Worm (Caenorhabditis elegans) whole organism, midembryonic: ENCODE data around the gene ceh-31.

Source experiments
- T22C8.4 ChIP-seq: fragments of 200-800 bp; sonication (Bioruptor generic); IDR thresholded peaks from 2 replicates; pipeline ENCODE4 v1.3.6; 2022; ENCODE audit warnings: missing genetic modification characterization, missing compliant biosample characterization
- cog-1 ChIP-seq: sonication (generic microtip); optimal IDR thresholded peaks from 2 replicates; lab custom pipeline; 2016; ENCODE audit warnings: missing genetic modification characterization, missing compliant biosample characterization
- flt-1 ChIP-seq: fragments of 200-800 bp; sonication (Bioruptor generic); IDR thresholded peaks from 2 replicates; pipeline ENCODE4 v1.3.6; 2022; ENCODE audit warnings: missing genetic modification characterization, missing compliant biosample characterization
- klf-2 ChIP-seq: fragments of 200-800 bp; sonication (Bioruptor generic); conservative IDR thresholded peaks from 2 replicates; pipeline ENCODE4 v1.3.6; 2022; ENCODE audit warnings: missing genetic modification reagents, missing genetic modification characterization, missing compliant biosample characterization
- ref-1 ChIP-seq: fragments of 200-800 bp; sonication (Bioruptor generic); conservative IDR thresholded peaks from 2 replicates; pipeline ENCODE4 v1.3.6; 2022; ENCODE audit warnings: missing genetic modification reagents, missing genetic modification characterization, missing compliant biosample characterization
- tab-1 ChIP-seq: fragments of 200-800 bp; sonication (Bioruptor generic); IDR thresholded peaks from 2 replicates; pipeline ENCODE4 v1.3.6; 2022; ENCODE audit warnings: missing genetic modification characterization, missing compliant biosample characterization
- ztf-23 ChIP-seq: fragments of 200-800 bp; sonication (Bioruptor generic); IDR thresholded peaks from 2 replicates; pipeline ENCODE4 v1.3.6; 2022; ENCODE audit warnings: missing genetic modification reagents, missing genetic modification characterization, missing compliant biosample characterization
- ztf-29 ChIP-seq: fragments of 200-800 bp; sonication (Bioruptor generic); IDR thresholded peaks from 2 replicates; pipeline ENCODE4 v1.3.6; 2022; ENCODE audit warnings: missing genetic modification reagents, missing genetic modification characterization, missing compliant biosample characterization

DNA sequence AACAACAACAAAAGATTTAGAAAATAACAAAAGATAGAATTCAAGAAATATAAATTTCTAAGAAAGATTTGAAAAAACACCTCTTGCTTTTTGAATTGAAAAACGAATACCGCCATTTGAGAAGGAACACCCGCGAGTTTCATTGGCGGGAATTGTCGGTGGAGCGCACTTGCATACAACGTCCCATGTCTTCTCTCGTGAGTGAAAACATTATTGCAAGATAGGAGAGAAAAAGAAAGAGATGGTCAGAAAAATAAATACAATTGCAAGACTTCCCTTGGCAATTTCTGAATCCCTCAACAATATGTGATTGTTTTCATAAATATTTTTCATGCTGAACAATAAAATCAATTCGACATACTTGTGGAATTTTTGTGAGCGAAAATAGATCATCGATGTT, 35.9 kb upstream of the ceh-31 start, which contains the start of gene K10B3.5:
- TF ChIP-seq cog-1 (tag; lab: Kevin White, UChicago) (no peak), tab-1 (GFP tag; lab: Robert Waterston, UW) (no peak), flt-1 (GFP tag; lab: Robert Waterston, UW) (0 out of 2 replicates have a peak, but pooled peaks have one; percentile 25), T22C8.4 (no peak), ztf-23 (GFP tag; lab: Robert Waterston, UW) (no peak), ref-1 (GFP tag; lab: Robert Waterston, UW) (no peak), klf-2 (no peak), ztf-29 (GFP tag; lab: Robert Waterston, UW) (no peak)
